Worm (Caenorhabditis elegans) whole organism, L3 larva: ENCODE results near the gene gst-1.

Source experiments
- R02D3.7 ChIP-seq: fragments of 150-350 bp; optimal IDR thresholded peaks from 2 replicates; lab custom pipeline; 2014; ENCODE audit warnings: missing biosample characterization, missing genetic modification characterization
- egl-27 ChIP-seq: sonication (generic microtip); optimal IDR thresholded peaks from 4 replicates; lab custom pipeline; 2017; ENCODE audit warnings: missing biosample characterization, missing genetic modification reagents, missing genetic modification characterization
- lin-39 ChIP-seq: fragments of 150-350 bp; optimal IDR thresholded peaks from 2 replicates; lab custom pipeline; 2018; ENCODE audit warnings: missing biosample characterization, missing genetic modification reagents, missing genetic modification characterization
- lsy-12 ChIP-seq: sonication (generic microtip); optimal IDR thresholded peaks from 2 replicates; lab custom pipeline; 2016; ENCODE audit warnings: mild to moderate bottlenecking, missing genetic modification characterization, missing compliant biosample characterization
- nfya-1 ChIP-seq: sonication (generic microtip); optimal IDR thresholded peaks from 2 replicates; lab custom pipeline; 2017; ENCODE audit warnings: missing genetic modification characterization, mild to moderate bottlenecking, missing compliant biosample characterization, antibody characterized with exemption, moderate library complexity; ENCODE audit not compliant: insufficient read depth
- pha-4 ChIP-seq: fragments of 150-350 bp; optimal IDR thresholded peaks from 2 replicates; lab custom pipeline; 2014; ENCODE audit warnings: missing biosample characterization, missing genetic modification reagents, missing genetic modification characterization
- pqm-1 ChIP-seq: fragments of 150-350 bp; optimal IDR thresholded peaks from 2 replicates; lab custom pipeline; 2017; ENCODE audit warnings: missing biosample characterization, missing genetic modification characterization, inconsistent platforms
- unc-39 ChIP-seq: sonication (generic microtip); optimal IDR thresholded peaks from 4 replicates; lab custom pipeline; 2017; ENCODE audit warnings: missing biosample characterization, missing genetic modification characterization
- unc-62 ChIP-seq: fragments of 150-350 bp; sonication (generic microtip); optimal IDR thresholded peaks from 4 replicates; lab custom pipeline; 2014; ENCODE audit warnings: missing biosample characterization, missing genetic modification reagents, missing genetic modification characterization

DNA sequence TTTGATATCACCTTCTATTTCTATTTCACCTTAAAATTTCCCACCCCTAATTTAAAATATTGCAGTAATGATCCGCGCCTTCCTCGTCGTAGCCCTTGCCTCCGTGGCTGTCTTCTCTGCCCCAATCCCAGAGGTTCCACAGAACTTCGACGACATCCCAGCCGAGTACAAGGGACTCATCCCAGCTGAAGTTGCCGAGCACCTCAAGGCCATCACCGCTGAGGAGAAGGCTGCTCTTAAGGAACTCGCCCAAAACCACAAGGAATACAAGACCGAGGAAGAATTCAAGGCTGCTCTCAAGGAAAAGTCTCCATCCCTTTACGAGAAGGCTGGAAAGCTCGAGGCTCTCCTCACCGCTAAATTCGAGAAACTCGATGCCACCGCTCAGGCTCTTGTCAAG lies 22.6 kb downstream of the gst-1 start, which contains the start of gene far-2:
- TF ChIP-seq pha-4 (tag; lab: Kevin White, UChicago) (no peak), unc-39 (tag; lab: Kevin White, UChicago) (no peak), R02D3.7 (tag; lab: Kevin White, UChicago) (no peak), nfya-1 (no peak), lsy-12 (tag; lab: Kevin White, UChicago) (no peak), egl-27 (tag; lab: Kevin White, UChicago) (no peak), lin-39 (tag; lab: Kevin White, UChicago) (no peak), unc-62 (GFP tag; lab: Kevin White, UChicago) (no peak), pqm-1 (no peak)
